Fruit fly (Drosophila melanogaster): ENCODE data around the gene CG1116.
A peak's percentile ranks its signal among the peaks of the same experiment; 100 is the strongest.

CG1116 gene

DNA sequence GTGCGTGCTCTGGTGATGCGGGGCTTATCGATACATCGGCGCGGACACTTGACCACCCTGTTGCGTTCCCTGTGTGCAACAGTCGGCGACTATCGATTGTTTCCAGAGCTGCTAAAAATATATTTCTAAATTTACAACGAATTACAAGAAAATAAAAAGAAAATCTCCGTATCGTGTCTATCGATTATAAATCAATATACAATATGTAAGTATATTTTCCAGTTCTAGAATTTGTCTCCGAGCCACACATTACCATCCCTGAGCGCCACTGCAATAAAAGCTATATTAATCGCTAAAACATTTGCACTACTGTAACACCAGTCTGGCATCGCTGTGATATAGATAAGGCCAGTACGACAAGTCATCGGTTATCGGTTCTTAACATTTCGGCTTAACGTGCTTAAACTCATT lies 12.7 kb downstream of the CG1116 start, which contains the start of the genes Kat60 and Mms19 (continued):
- TF ChIP-seq CG10321 (GFP tag; IDR thresholded peaks at IDR 0.05) (no peak), CG8089 (GFP tag; optimal IDR thresholded peaks at IDR 0.05) (peak; percentile 38), tio (GFP tag; optimal IDR thresholded peaks at IDR 0.05) (peak; percentile 31), Chrac-16 (GFP tag; optimal IDR thresholded peaks at IDR 0.05) (peak; percentile 72), CkIIα-i1 (GFP tag; IDR thresholded peaks at IDR 0.05) (no peak), ssp (GFP tag; IDR thresholded peaks at IDR 0.05) (peak; percentile 76), CG12071 (GFP tag; optimal IDR thresholded peaks at IDR 0.05) (no peak), fru (optimal IDR thresholded peaks at IDR 0.05) (no peak), Pdp1 (GFP tag; optimal IDR thresholded peaks at IDR 0.05) (peak; percentile 68 to 77), CG9797 (GFP tag; optimal IDR thresholded peaks at IDR 0.05) (peak; percentile 55), CG11723 (GFP tag; optimal IDR thresholded peaks at IDR 0.05) (peak; percentile 34), YL-1 (GFP tag; optimal IDR thresholded peaks at IDR 0.05) (peak; percentile 77), CG6683 (GFP tag; optimal IDR thresholded peaks at IDR 0.05) (no peak), Optix (GFP tag; IDR thresholded peaks at IDR 0.05) (peak; percentile 39; the same call in 2 of the 3 replicates), cato (GFP tag; optimal IDR thresholded peaks at IDR 0.05; ENCODE audit: borderline replicate concordance) (peak; percentile 58), Ada2b (GFP tag; IDR thresholded peaks at IDR 0.05) (peak; percentile 39; the same call in 1 of the 2 replicates), CG1603 (tag; optimal IDR thresholded peaks at IDR 0.05) (peak; percentile 25), E2f1 (GFP tag; IDR thresholded peaks at IDR 0.05) (peak; percentile 62; the same call in 1 of the 2 replicates), D19A (tag; optimal IDR thresholded peaks at IDR 0.05) (no peak), CG30431 (GFP tag; optimal IDR thresholded peaks at IDR 0.05) (peak; percentile 35), gfzf (GFP tag; optimal IDR thresholded peaks at IDR 0.05) (peak; percentile 25), BEAF-32 (GFP tag; optimal IDR thresholded peaks at IDR 0.05) (peak; percentile 100), H2.0 (GFP tag; IDR thresholded peaks at IDR 0.05) (peak; percentile 50; the same call in 1 of the 2 replicates), Hr39 (optimal IDR thresholded peaks at IDR 0.05) (no peak), CG10462 (GFP tag; optimal IDR thresholded peaks at IDR 0.05) (no peak), CG2678 (tag; optimal IDR thresholded peaks at IDR 0.05) (no peak), Sox100B (GFP tag; optimal IDR thresholded peaks at IDR 0.05) (no peak), CG9876 (GFP tag; optimal IDR thresholded peaks at IDR 0.05) (peak; percentile 26), CG32772 (GFP tag; IDR thresholded peaks at IDR 0.05) (peak; percentile 64), dan (GFP tag; IDR thresholded peaks at IDR 0.05) (no peak), Gsc (GFP tag; IDR thresholded peaks at IDR 0.05) (no peak), CG12155 (GFP tag; optimal IDR thresholded peaks at IDR 0.05) (peak; percentile 66), CG4360 (GFP tag; IDR thresholded peaks at IDR 0.05) (no peak), Mes4 (GFP tag; optimal IDR thresholded peaks at IDR 0.05) (peak; percentile 16), Camta (GFP tag; optimal IDR thresholded peaks at IDR 0.05) (peak; percentile 67), ash1 (GFP tag; optimal IDR thresholded peaks at IDR 0.05) (no peak), gce (GFP tag; IDR thresholded peaks at IDR 0.05) (no peak; the same call in 2 of the 3 replicates), fd64A (GFP tag; optimal IDR thresholded peaks at IDR 0.05) (no peak), Ssrp (tag; optimal IDR thresholded peaks at IDR 0.05) (peak; percentile 56), B-H2 (GFP tag; optimal IDR thresholded peaks at IDR 0.05) (no peak), sob (GFP tag; IDR thresholded peaks at IDR 0.05) (peak; percentile 81), Side (GFP tag; optimal IDR thresholded peaks at IDR 0.05) (peak; percentile 28), scrt (GFP tag; optimal IDR thresholded peaks at IDR 0.05) (peak; percentile 95), lbe (GFP tag; optimal IDR thresholded peaks at IDR 0.05) (peak; percentile 29), zfh2 (GFP tag; optimal IDR thresholded peaks at IDR 0.05) (peak; percentile 87), CG11085 (GFP tag; IDR thresholded peaks at IDR 0.05) (peak; percentile 64; the same call in 1 of the 2 replicates), run (tag; optimal IDR thresholded peaks at IDR 0.05) (no peak), gsb-n (tag; optimal IDR thresholded peaks at IDR 0.05) (no peak), CG12391 (tag; optimal IDR thresholded peaks at IDR 0.05) (peak; percentile 80), Drgx (GFP tag; IDR thresholded peaks at IDR 0.05) (no peak), CTCF (GFP tag; optimal IDR thresholded peaks at IDR 0.05) (no peak), MBD-R2 (GFP tag; IDR thresholded peaks at IDR 0.05) (peak; percentile 58), sens-2 (GFP tag; IDR thresholded peaks at IDR 0.05) (no peak)
